Worm (Caenorhabditis elegans) whole organism, late embryonic: ENCODE measurements around the gene F21D5.4.

ENCODE experiments used
- ama-1 ChIP-seq: fragments of 150-350 bp; optimal IDR thresholded peaks from 2 replicates; lab custom pipeline; 2014
- ceh-22 ChIP-seq: sonication (generic microtip); optimal IDR thresholded peaks from 2 replicates; lab custom pipeline; 2017; ENCODE audit warnings: missing biosample characterization, missing genetic modification characterization
- ceh-24 ChIP-seq: sonication (generic microtip); optimal IDR thresholded peaks from 2 replicates; lab custom pipeline; 2016; ENCODE audit warnings: mild to moderate bottlenecking, missing genetic modification characterization, missing compliant biosample characterization
- fkh-10 ChIP-seq: fragments of 150-350 bp; optimal IDR thresholded peaks from 2 replicates; lab custom pipeline; 2014; ENCODE audit warnings: missing biosample characterization, missing genetic modification reagents, missing genetic modification characterization
- hlh-8 ChIP-seq: sonication (generic microtip); optimal IDR thresholded peaks from 2 replicates; lab custom pipeline; 2016; ENCODE audit warnings: missing genotype, missing genetic modification characterization, missing compliant biosample characterization
- lim-6 ChIP-seq: sonication (generic microtip); optimal IDR thresholded peaks from 2 replicates; lab custom pipeline; 2016; ENCODE audit warnings: missing genetic modification characterization, missing compliant biosample characterization
- nfya-1 ChIP-seq: sonication (generic microtip); optimal IDR thresholded peaks from 2 replicates; lab custom pipeline; 2017; ENCODE audit warnings: missing genetic modification characterization, mild to moderate bottlenecking, missing compliant biosample characterization, antibody characterized with exemption, moderate library complexity
- pax-1 ChIP-seq: fragments of 150-350 bp; optimal IDR thresholded peaks from 2 replicates; lab custom pipeline; 2014; ENCODE audit warnings: missing biosample characterization, missing genetic modification characterization
- pha-4 ChIP-seq: fragments of 150-350 bp; optimal IDR thresholded peaks from 2 replicates; lab custom pipeline; 2018; ENCODE audit warnings: missing biosample characterization, missing genetic modification reagents, missing genetic modification characterization
- pqm-1 ChIP-seq: sonication (generic microtip); optimal IDR thresholded peaks from 2 replicates; lab custom pipeline; 2016; ENCODE audit warnings: missing genetic modification characterization, missing compliant biosample characterization
- sox-4 ChIP-seq: sonication (generic microtip); optimal IDR thresholded peaks from 2 replicates; lab custom pipeline; 2017; ENCODE audit warnings: mild to moderate bottlenecking, missing genetic modification characterization, inconsistent platforms, missing compliant biosample characterization
- tbx-2 ChIP-seq: sonication (generic microtip); optimal IDR thresholded peaks from 2 replicates; lab custom pipeline; 2016; ENCODE audit warnings: missing genetic modification characterization, missing compliant biosample characterization
- unc-55 ChIP-seq: sonication (generic microtip); optimal IDR thresholded peaks from 2 replicates; lab custom pipeline; 2017; ENCODE audit warnings: missing biosample characterization, missing genetic modification reagents, missing genetic modification characterization

- TF ChIP-seq ama-1 (lab: Kevin White, UChicago) (no peak), hlh-8 (tag; lab: Kevin White, UChicago) (no peak), nfya-1 (tag; lab: Kevin White, UChicago) (peak; percentile 25), tbx-2 (tag; lab: Kevin White, UChicago) (no peak), pha-4 (tag; lab: Kevin White, UChicago) (no peak), ceh-24 (no peak), sox-4 (tag; lab: Kevin White, UChicago) (no peak), pqm-1 (no peak), pax-1 (tag; lab: Kevin White, UChicago) (no peak), fkh-10 (GFP tag; lab: Kevin White, UChicago) (no peak), ceh-22 (tag; lab: Kevin White, UChicago) (no peak), lim-6 (tag; lab: Kevin White, UChicago) (no peak), unc-55 (no peak)
Observed at ce11 chrIV:8758620-8759019, 20.7 kb downstream of the F21D5.4 start.
